Worm (Caenorhabditis elegans) whole organism, L4 larva: ENCODE results near the gene clec-40.

Experiments used
- F10B5.3 ChIP-seq: sonication (generic microtip); optimal IDR thresholded peaks from 2 replicates; lab custom pipeline; 2016; ENCODE audit warnings: mild to moderate bottlenecking, missing genetic modification characterization, missing compliant biosample characterization
- F37D6.2 ChIP-seq: sonication (generic microtip); optimal IDR thresholded peaks from 2 replicates; lab custom pipeline; 2016; ENCODE audit warnings: mild to moderate bottlenecking, missing genetic modification characterization, missing compliant biosample characterization
- Y105C5A.15 ChIP-seq: fragments of 200-800 bp; sonication (Bioruptor generic); IDR thresholded peaks from 2 replicates; pipeline ENCODE4 v1.3.6; 2022; ENCODE audit warnings: missing genetic modification characterization, missing compliant biosample characterization
- Y5F2A.4 ChIP-seq: fragments of 200-800 bp; sonication (Bioruptor generic); optimal IDR thresholded peaks from 2 replicates; lab custom pipeline; 2018; ENCODE audit warnings: mild to moderate bottlenecking, missing genetic modification characterization, missing compliant biosample characterization
- ZK546.5 ChIP-seq, 2 experiments: sonication (generic microtip); optimal IDR thresholded peaks; 2 replicates each; lab custom pipeline; 2017; ENCODE audit warnings: missing biosample characterization in 2 of 2, missing genetic modification characterization in 2 of 2
- aha-1 ChIP-seq: fragments of 150-350 bp; peaks from one replicate; lab custom pipeline; 2014; ENCODE audit warnings: missing biosample characterization, missing genetic modification characterization
- ama-1 ChIP-seq: fragments of 150-350 bp; optimal IDR thresholded peaks from 2 replicates; lab custom pipeline; 2014; ENCODE audit warnings: inconsistent platforms, mixed read lengths
- arid-1 ChIP-seq: fragments of 200-800 bp; sonication (Bioruptor generic); conservative IDR thresholded peaks from 2 replicates; pipeline ENCODE4 v1.3.6; 2022; ENCODE audit warnings: missing genetic modification reagents, missing genetic modification characterization, missing compliant biosample characterization
- attf-4 ChIP-seq: sonication (generic microtip); optimal IDR thresholded peaks from 3 replicates; lab custom pipeline; 2017; ENCODE audit warnings: missing biosample characterization, missing genetic modification characterization
- ces-1 ChIP-seq: fragments of 150-350 bp; sonication (generic microtip); optimal IDR thresholded peaks from 4 replicates; lab custom pipeline; 2014; ENCODE audit warnings: missing biosample characterization, missing genetic modification reagents, missing genetic modification characterization
- ctbp-1 ChIP-seq: fragments of 200-800 bp; sonication (Bioruptor generic); IDR thresholded peaks from 2 replicates; pipeline ENCODE4 v1.3.6; 2022; ENCODE audit warnings: missing genetic modification reagents, missing genetic modification characterization, missing compliant biosample characterization
- daf-16 ChIP-seq, 3 experiments: sonication (generic microtip); optimal IDR thresholded peaks; 2 replicates each; lab custom pipeline; 2016 to 2017; ENCODE audit warnings: missing genetic modification characterization in 3 of 3, missing genetic modification reagents in 3 of 3, mild to moderate bottlenecking in 2 of 3, missing compliant biosample characterization in 2 of 3, missing biosample characterization in 1 of 3, moderate library complexity in 1 of 3
- daf-19 ChIP-seq: fragments of 200-800 bp; sonication (Bioruptor generic); conservative IDR thresholded peaks from 2 replicates; pipeline ENCODE4 v1.3.6; 2022; ENCODE audit warnings: missing genetic modification characterization, missing compliant biosample characterization
- daf-8 ChIP-seq: fragments of 200-800 bp; sonication (Bioruptor generic); IDR thresholded peaks from 2 replicates; pipeline ENCODE4 v1.3.6; 2022; ENCODE audit warnings: missing genetic modification characterization, missing compliant biosample characterization
- dmd-9 ChIP-seq: fragments of 200-800 bp; sonication (Bioruptor generic); IDR thresholded peaks from 2 replicates; pipeline ENCODE4 v1.3.6; 2022; ENCODE audit warnings: missing genetic modification reagents, missing genetic modification characterization, missing compliant biosample characterization
- fos-1 ChIP-seq: fragments of 150-350 bp; optimal IDR thresholded peaks from 2 replicates; lab custom pipeline; 2014; ENCODE audit warnings: missing biosample characterization, missing genetic modification characterization
- gei-8 ChIP-seq: fragments of 200-800 bp; sonication (Bioruptor generic); optimal IDR thresholded peaks from 2 replicates; lab custom pipeline; 2018; ENCODE audit warnings: mild to moderate bottlenecking, missing genetic modification characterization, missing compliant biosample characterization
- hif-1 ChIP-seq, 2 experiments: sonication (generic microtip); optimal IDR thresholded peaks; 2 replicates each; lab custom pipeline; 2016 to 2017; ENCODE audit warnings: missing compliant biosample characterization in 2 of 2, missing genetic modification characterization in 2 of 2, missing genetic modification reagents in 2 of 2, missing genotype in 2 of 2, mild to moderate bottlenecking in 1 of 2
- hlh-30 ChIP-seq: sonication (generic microtip); optimal IDR thresholded peaks from 2 replicates; lab custom pipeline; 2017; ENCODE audit warnings: antibody characterized with exemption, mild to moderate bottlenecking, missing genetic modification characterization, missing compliant biosample characterization; ENCODE audit not compliant: insufficient read depth
- jun-1 ChIP-seq: fragments of 150-350 bp; optimal IDR thresholded peaks from 2 replicates; lab custom pipeline; 2014; ENCODE audit warnings: missing biosample characterization, missing genetic modification reagents, missing genetic modification characterization
- lim-7 ChIP-seq: fragments of 200-800 bp; sonication (Bioruptor generic); IDR thresholded peaks from 2 replicates; pipeline ENCODE4 v1.3.6; 2022; ENCODE audit warnings: missing genetic modification characterization, missing compliant biosample characterization
- lin-15B ChIP-seq: fragments of 150-350 bp; sonication (generic microtip); optimal IDR thresholded peaks from 3 replicates; lab custom pipeline; 2014; ENCODE audit warnings: missing biosample characterization, missing genetic modification characterization
- lin-38 ChIP-seq: fragments of 200-800 bp; sonication (Bioruptor generic); IDR thresholded peaks from 2 replicates; pipeline ENCODE4 v1.3.6; 2022; ENCODE audit warnings: missing genetic modification reagents, missing genetic modification characterization, missing compliant biosample characterization
- lin-39 ChIP-seq: fragments of 150-350 bp; optimal IDR thresholded peaks from 2 replicates; lab custom pipeline; 2014; ENCODE audit warnings: missing biosample characterization, missing genetic modification reagents, missing genetic modification characterization
- lir-3 ChIP-seq: sonication (generic microtip); optimal IDR thresholded peaks from 2 replicates; lab custom pipeline; 2016; ENCODE audit warnings: mild to moderate bottlenecking, missing genetic modification characterization, missing compliant biosample characterization
- lsy-2 ChIP-seq, 2 experiments: fragments of 150-350 bp in 1 of 2; sonication (generic microtip) in 1 of 2; optimal IDR thresholded peaks; 2 replicates each; lab custom pipeline; 2014 to 2017; ENCODE audit warnings: missing biosample characterization in 2 of 2, missing genetic modification characterization in 2 of 2
- madf-9 ChIP-seq: fragments of 200-800 bp; sonication (Bioruptor generic); conservative IDR thresholded peaks from 2 replicates; pipeline ENCODE4 v1.3.6; 2022; ENCODE audit warnings: missing genetic modification reagents, missing genetic modification characterization, missing compliant biosample characterization
- mdl-1 ChIP-seq, 2 experiments: fragments of 150-350 bp in 1 of 2; sonication (generic microtip) in 1 of 2; optimal IDR thresholded peaks; 2 replicates each; lab custom pipeline; 2014 to 2017; ENCODE audit warnings: missing biosample characterization in 2 of 2, missing genetic modification characterization in 2 of 2
- mdt-29 ChIP-seq: fragments of 200-800 bp; sonication (Bioruptor generic); IDR thresholded peaks from 2 replicates; pipeline ENCODE4 v1.3.6; 2022; ENCODE audit warnings: missing genetic modification reagents, missing genetic modification characterization, missing compliant biosample characterization
- mes-2 ChIP-seq: sonication (generic microtip); optimal IDR thresholded peaks from 2 replicates; lab custom pipeline; 2016; ENCODE audit warnings: missing genotype, mild to moderate bottlenecking, missing genetic modification characterization, missing compliant biosample characterization; ENCODE audit not compliant: poor library complexity, severe bottlenecking
- skn-1 ChIP-seq: fragments of 150-350 bp; optimal IDR thresholded peaks from 2 replicates; lab custom pipeline; 2014; ENCODE audit warnings: missing biosample characterization, missing genetic modification characterization
- snpc-1.2 ChIP-seq: fragments of 200-800 bp; sonication (Bioruptor generic); IDR thresholded peaks from 2 replicates; pipeline ENCODE4 v1.3.6; 2022; ENCODE audit warnings: missing genetic modification reagents, missing genetic modification characterization, missing compliant biosample characterization
- snpc-4 ChIP-seq: fragments of 150-350 bp; optimal IDR thresholded peaks from 2 replicates; lab custom pipeline; 2014; ENCODE audit warnings: missing biosample characterization, missing genetic modification characterization
- spr-3 ChIP-seq: fragments of 200-800 bp; sonication (Bioruptor generic); optimal IDR thresholded peaks from 2 replicates; lab custom pipeline; 2018; ENCODE audit warnings: mild to moderate bottlenecking, missing genetic modification characterization, missing compliant biosample characterization
- tra-1 ChIP-seq: fragments of 200-800 bp; sonication (Bioruptor generic); IDR thresholded peaks from 2 replicates; pipeline ENCODE4 v1.3.6; 2022; ENCODE audit warnings: missing genetic modification reagents, missing genetic modification characterization, missing compliant biosample characterization
- unc-39 ChIP-seq: sonication (generic microtip); optimal IDR thresholded peaks from 2 replicates; lab custom pipeline; 2017; ENCODE audit warnings: missing biosample characterization, missing genetic modification characterization
- unc-62 ChIP-seq, 3 experiments: fragments of 150-350 bp in 1 of 3; sonication (generic microtip); optimal IDR thresholded peaks in 2 of 3; peaks in 1 of 3; 1 replicate in 1 of 3; 2 replicates in 2 of 3; lab custom pipeline; 2014 to 2017; ENCODE audit warnings: missing biosample characterization in 3 of 3, missing genetic modification characterization in 3 of 3, missing genetic modification reagents in 3 of 3, missing genotype in 1 of 3
- zfp-3 ChIP-seq: fragments of 200-800 bp; sonication (Bioruptor generic); conservative IDR thresholded peaks from 2 replicates; pipeline ENCODE4 v1.3.6; 2022; ENCODE audit warnings: missing genetic modification reagents, missing genetic modification characterization, missing compliant biosample characterization
- zip-11 ChIP-seq: fragments of 200-800 bp; sonication (Bioruptor generic); IDR thresholded peaks from 2 replicates; pipeline ENCODE4 v1.3.6; 2022; ENCODE audit warnings: missing genetic modification characterization, missing compliant biosample characterization
- zip-2 ChIP-seq: fragments of 150-350 bp; optimal IDR thresholded peaks from 2 replicates; lab custom pipeline; 2014; ENCODE audit warnings: missing biosample characterization, missing genetic modification characterization
- ztf-11 ChIP-seq: fragments of 150-350 bp; optimal IDR thresholded peaks from 2 replicates; lab custom pipeline; 2014; ENCODE audit warnings: missing biosample characterization, missing genetic modification characterization
- ztf-7 ChIP-seq: fragments of 150-350 bp; optimal IDR thresholded peaks from 2 replicates; lab custom pipeline; 2014; ENCODE audit warnings: missing biosample characterization, missing genetic modification characterization

Gene clec-40

DNA sequence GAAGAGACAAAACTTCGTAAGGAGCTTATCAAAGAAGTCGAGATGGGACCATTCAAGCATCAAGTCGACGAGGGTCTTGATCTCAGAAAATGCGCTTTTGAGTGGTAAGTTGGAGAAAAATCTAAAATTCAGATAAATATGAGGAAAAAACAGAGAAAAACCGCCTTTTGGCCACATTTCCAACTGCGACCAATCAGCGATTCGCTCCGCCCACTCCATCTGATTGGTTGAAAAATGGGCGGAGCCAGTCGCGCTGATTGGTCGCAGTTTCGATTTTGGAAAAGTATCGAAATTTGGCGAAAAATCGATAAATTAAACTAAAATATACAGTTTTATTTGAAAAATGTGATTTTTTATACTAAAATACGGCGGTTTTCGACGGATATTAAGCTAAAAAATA, 29.0 kb downstream of the clec-40 start:
- TF ChIP-seq hif-1 (tag; optimal IDR thresholded peaks at IDR 0.05; lab: Kevin White, UChicago) (no peak), arid-1 (GFP tag; lab: Robert Waterston, UW) (no peak), fos-1 (no peak), lin-15B (tag; lab: Kevin White, UChicago) (no peak), unc-39 (tag; lab: Kevin White, UChicago) (no peak), dmd-9 (GFP tag; lab: Robert Waterston, UW) (no peak), daf-19 (GFP tag; lab: Robert Waterston, UW) (no peak), snpc-4 (tag; lab: Kevin White, UChicago) (no peak)

DNA sequence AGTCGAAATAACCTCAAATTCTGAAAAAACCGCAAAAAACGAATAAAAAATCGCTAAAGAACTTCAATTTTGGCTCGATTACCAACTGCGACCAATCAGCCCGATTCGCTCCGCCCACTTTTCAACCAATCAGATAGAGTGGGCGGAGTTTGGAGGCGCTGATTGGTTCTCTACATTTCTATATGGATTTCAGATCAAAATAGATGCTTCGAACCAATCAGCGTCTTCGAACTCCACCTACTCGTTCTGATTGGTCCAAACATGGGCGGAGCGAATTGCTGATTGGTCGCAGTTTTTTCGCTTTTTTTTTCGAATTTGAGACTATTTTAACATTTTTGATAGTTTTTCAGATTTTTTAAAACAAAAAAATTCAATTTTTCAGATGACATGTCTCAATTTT, 32.7 kb downstream of the clec-40 start:
- no peak for TF ChIP-seq Y5F2A.4
- TF ChIP-seq unc-62 (GFP tag; optimal IDR thresholded peaks at IDR 0.05 in 1 of 2; lab: Kevin White, UChicago): peak in 1 of 2 experiments; percentile 48
- TF ChIP-seq unc-62 (tag; optimal IDR thresholded peaks at IDR 0.05; lab: Kevin White, UChicago): no peak

DNA sequence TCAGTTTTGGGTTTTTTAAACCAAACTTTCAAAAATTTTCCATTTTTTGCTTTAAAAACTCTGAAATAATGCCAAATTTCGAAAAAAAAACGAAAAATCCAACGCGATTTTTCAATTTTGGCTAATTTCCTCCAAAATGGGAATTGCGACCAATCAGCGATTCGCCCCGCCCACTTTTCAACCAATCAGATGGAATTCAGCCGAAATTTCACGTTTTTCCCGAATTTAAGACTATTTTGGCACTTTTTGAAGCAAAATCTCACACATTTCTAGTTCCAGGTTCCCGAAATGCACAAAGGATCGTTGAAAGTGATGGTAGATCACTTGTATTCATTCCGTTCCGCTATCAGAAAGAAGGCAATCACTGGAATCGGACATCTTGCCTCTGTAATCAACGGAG, 36.1 kb downstream of the clec-40 start:
- TF ChIP-seq aha-1 (tag; lab: Kevin White, UChicago) (peak; percentile 68), ZK546.5 (tag; optimal IDR thresholded peaks at IDR 0.05; lab: Kevin White, UChicago) (no peak)

DNA sequence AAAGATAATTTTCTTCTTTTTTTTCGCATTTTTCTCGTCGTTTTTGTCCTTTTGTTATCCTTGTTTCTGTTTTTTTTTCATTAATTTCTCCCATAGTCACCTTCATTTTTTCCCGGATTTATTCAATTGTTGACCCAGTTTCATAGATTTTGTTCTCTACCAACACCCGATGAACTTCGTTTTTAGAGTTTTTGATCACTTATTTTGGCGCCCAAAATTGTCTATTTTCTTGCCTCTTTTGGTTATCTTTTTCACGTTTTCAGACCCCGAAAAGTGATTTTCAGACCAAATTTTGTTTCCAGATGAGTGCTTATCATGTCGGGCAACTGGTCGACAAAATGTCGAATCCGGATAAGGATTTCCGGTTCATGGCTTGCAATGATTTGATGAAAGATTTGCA, 38.3 kb downstream of the clec-40 start, which contains the start of gene cand-1:
TSS of gene cand-1 (plus strand) at position 301 of the 400 bp plus-strand sequence.
- no peak for TF ChIP-seq dmd-9 (GFP tag; lab: Robert Waterston, UW)
- no peak for TF ChIP-seq ama-1 (lab: Kevin White, UChicago)
- no peak for TF ChIP-seq mdt-29 (GFP tag; lab: Robert Waterston, UW)
- TF ChIP-seq F37D6.2: no peak
- TF ChIP-seq fos-1: no peak
- no peak for TF ChIP-seq hlh-30 (tag; lab: Kevin White, UChicago)

DNA sequence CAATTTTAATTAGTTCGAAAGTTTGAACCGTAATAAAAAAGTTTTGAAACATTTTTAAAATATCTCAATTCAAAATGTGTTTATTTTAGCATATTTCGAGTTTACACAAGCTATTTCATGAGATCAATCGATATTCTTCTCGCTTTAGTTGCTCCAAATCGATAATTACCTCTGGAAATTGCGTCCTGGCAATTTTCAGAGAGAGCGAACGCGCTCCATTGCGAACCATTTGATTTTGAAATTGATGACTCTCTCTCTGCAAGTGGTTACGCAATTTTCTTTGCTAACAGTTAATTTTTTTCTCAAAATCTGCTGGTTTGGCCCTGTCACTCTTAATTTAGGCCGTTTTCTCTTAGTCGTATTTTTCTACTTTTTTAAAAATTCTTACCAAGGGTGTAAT, 40.4 kb downstream of the clec-40 start:
- TF ChIP-seq mdt-29 (GFP tag; lab: Robert Waterston, UW) (no peak), aha-1 (tag; lab: Kevin White, UChicago) (peak; percentile 48), skn-1 (tag; lab: Kevin White, UChicago) (no peak), mes-2 (peak; percentile 3), ces-1 (no peak), jun-1 (no peak), lim-7 (GFP tag; lab: Robert Waterston, UW) (no peak), spr-3 (no peak), snpc-1.2 (GFP tag; lab: Robert Waterston, UW) (no peak), daf-16 (GFP tag; optimal IDR thresholded peaks at IDR 0.05; lab: Kevin White, UChicago) (no peak), daf-16 (tag; optimal IDR thresholded peaks at IDR 0.05; lab: Kevin White, UChicago) (no peak), madf-9 (GFP tag; lab: Robert Waterston, UW) (no peak), ctbp-1 (GFP tag; lab: Robert Waterston, UW) (no peak), lin-38 (peak; percentile 16; the same call in 1 of the 2 replicates), ztf-11 (tag; lab: Kevin White, UChicago) (no peak), tra-1 (no peak)

DNA sequence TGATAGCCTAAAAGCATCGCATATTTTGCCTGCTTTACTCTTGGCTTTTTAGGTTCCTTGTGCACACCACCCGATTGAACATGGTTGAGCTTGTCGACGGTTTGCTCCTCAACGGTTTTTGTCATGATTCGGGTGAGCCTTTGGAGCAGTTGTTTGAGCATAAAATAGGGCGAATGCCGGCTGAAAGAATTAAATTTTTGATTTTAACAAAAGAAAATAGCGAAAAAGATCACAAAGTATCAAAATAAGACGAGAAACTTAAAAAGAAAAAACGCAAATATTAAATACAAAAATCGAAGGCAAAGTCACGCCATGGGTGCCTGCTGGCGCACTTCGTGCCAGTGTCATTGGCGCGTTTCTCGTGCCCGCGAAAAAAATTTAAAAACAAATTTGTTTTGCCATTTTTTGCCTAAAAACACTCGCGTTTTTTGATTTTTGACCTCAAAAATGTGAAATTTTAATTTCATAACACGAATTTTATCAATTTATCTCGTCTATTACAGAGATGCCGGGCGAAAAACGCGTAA, 46.0 kb downstream of the clec-40 start, which contains the start of the genes ctps-1 and pus-1:
TSS of gene ctps-1 (plus strand) at position 51 of the 527 bp plus-strand sequence.
TSS of gene pus-1 (minus strand) at position 125 of the 527 bp plus-strand sequence.
- TF ChIP-seq daf-8 (GFP tag; lab: Robert Waterston, UW): no peak
- no peak for TF ChIP-seq hif-1 (tag; optimal IDR thresholded peaks at IDR 0.05; lab: Kevin White, UChicago)
- no peak for TF ChIP-seq gei-8
- no peak for TF ChIP-seq lin-15B (tag; lab: Kevin White, UChicago)
- no peak for TF ChIP-seq attf-4 (tag; lab: Kevin White, UChicago)
- TF ChIP-seq F10B5.3: no peak
- TF ChIP-seq ztf-7 (tag; lab: Kevin White, UChicago): peak; percentile 26
- no peak for TF ChIP-seq lin-39 (tag; lab: Kevin White, UChicago)
- no peak for TF ChIP-seq dmd-9 (GFP tag; lab: Robert Waterston, UW)
- TF ChIP-seq lir-3 (tag; lab: Kevin White, UChicago): no peak
- TF ChIP-seq zip-2 (tag; lab: Kevin White, UChicago): no peak
- peak in 1 of 2 experiments; percentile 84 for TF ChIP-seq lsy-2 (tag; optimal IDR thresholded peaks at IDR 0.05; lab: Kevin White, UChicago)
- no peak for TF ChIP-seq Y105C5A.15 (GFP tag; lab: Robert Waterston, UW)
- no peak for TF ChIP-seq zfp-3 (GFP tag; lab: Robert Waterston, UW)
- TF ChIP-seq mdl-1 (tag; optimal IDR thresholded peaks at IDR 0.05; lab: Kevin White, UChicago): no peak
- no peak for TF ChIP-seq zip-11 (GFP tag; lab: Robert Waterston, UW)
